Worm (Caenorhabditis elegans) whole organism, young adult: ENCODE results near the gene hpo-9.
A peak's percentile ranks its signal among the peaks of the same experiment; 100 is the strongest.

Experiments
- B0019.2 ChIP-seq: fragments of 200-800 bp; sonication (Bioruptor generic); conservative IDR thresholded peaks from 2 replicates; pipeline ENCODE4 v1.3.6; 2022; ENCODE audit warnings: missing genetic modification reagents, missing genetic modification characterization, missing compliant biosample characterization
- F22D6.2 ChIP-seq: sonication (generic microtip); optimal IDR thresholded peaks from 2 replicates; lab custom pipeline; 2016; ENCODE audit warnings: mild to moderate bottlenecking, missing genetic modification characterization, missing compliant biosample characterization
- F37B4.10 ChIP-seq: fragments of 200-800 bp; sonication (Bioruptor generic); IDR thresholded peaks from 2 replicates; pipeline ENCODE4 v1.3.6; 2022; ENCODE audit warnings: missing genetic modification characterization, missing compliant biosample characterization
- F52B5.7 ChIP-seq: sonication (generic microtip); optimal IDR thresholded peaks from 2 replicates; lab custom pipeline; 2016; ENCODE audit warnings: mild to moderate bottlenecking, missing genetic modification characterization, missing compliant biosample characterization
- F57A8.1 ChIP-seq: fragments of 200-800 bp; sonication (Bioruptor generic); optimal IDR thresholded peaks from 2 replicates; lab custom pipeline; 2018; ENCODE audit warnings: mild to moderate bottlenecking, missing genetic modification characterization, moderate library complexity, missing compliant biosample characterization
- T07F8.4 ChIP-seq: sonication (generic microtip); optimal IDR thresholded peaks from 2 replicates; lab custom pipeline; 2016; ENCODE audit warnings: mild to moderate bottlenecking, missing genetic modification characterization, moderate library complexity, missing compliant biosample characterization
- T26A5.8 ChIP-seq: sonication (generic microtip); optimal IDR thresholded peaks from 2 replicates; lab custom pipeline; 2016; ENCODE audit warnings: missing genetic modification characterization, missing compliant biosample characterization
- Y53F4B.3 ChIP-seq: fragments of 200-800 bp; sonication (Bioruptor generic); IDR thresholded peaks from 2 replicates; pipeline ENCODE4 v1.3.6; 2022; ENCODE audit warnings: missing genetic modification reagents, missing genetic modification characterization, missing compliant biosample characterization
- Y67H2A.10 ChIP-seq: fragments of 200-800 bp; sonication (Bioruptor generic); conservative IDR thresholded peaks from 2 replicates; pipeline ENCODE4 v1.3.6; 2022; ENCODE audit warnings: missing genetic modification reagents, missing genetic modification characterization, missing compliant biosample characterization
- Y79H2A.3 ChIP-seq: fragments of 200-800 bp; sonication (Bioruptor generic); conservative IDR thresholded peaks from 2 replicates; pipeline ENCODE4 v1.3.6; 2022; ENCODE audit warnings: missing genetic modification reagents, missing genetic modification characterization, missing compliant biosample characterization
- ZK185.1 ChIP-seq: sonication (generic microtip); optimal IDR thresholded peaks from 2 replicates; lab custom pipeline; 2016; ENCODE audit warnings: mild to moderate bottlenecking, missing genetic modification characterization, missing compliant biosample characterization; ENCODE audit not compliant: poor library complexity, severe bottlenecking
- akir-1 ChIP-seq: fragments of 200-800 bp; sonication (Bioruptor generic); optimal IDR thresholded peaks from 2 replicates; lab custom pipeline; 2018; ENCODE audit warnings: mild to moderate bottlenecking, missing genetic modification characterization, moderate library complexity, missing compliant biosample characterization
- aptf-3 ChIP-seq: fragments of 200-800 bp; sonication (Bioruptor generic); IDR thresholded peaks from 2 replicates; pipeline ENCODE4 v1.3.6; 2022; ENCODE audit warnings: missing genetic modification characterization, missing compliant biosample characterization
- attf-6 ChIP-seq: fragments of 200-800 bp; sonication (Bioruptor generic); IDR thresholded peaks from 2 replicates; pipeline ENCODE4 v1.3.6; 2022; ENCODE audit warnings: missing genetic modification reagents, missing genetic modification characterization, missing compliant biosample characterization
- bed-2 ChIP-seq: fragments of 200-800 bp; sonication (Bioruptor generic); IDR thresholded peaks from 2 replicates; pipeline ENCODE4 v1.3.6; 2022; ENCODE audit warnings: missing genetic modification reagents, missing genetic modification characterization, missing compliant biosample characterization
- ccch-3 ChIP-seq: fragments of 200-800 bp; sonication (Bioruptor generic); optimal IDR thresholded peaks from 2 replicates; lab custom pipeline; 2018; ENCODE audit warnings: mild to moderate bottlenecking, missing genetic modification characterization, missing compliant biosample characterization
- cebp-2 ChIP-seq: fragments of 200-800 bp; sonication (Bioruptor generic); IDR thresholded peaks from 2 replicates; pipeline ENCODE4 v1.3.6; 2022; ENCODE audit warnings: missing genetic modification characterization, missing compliant biosample characterization
- ceh-27 ChIP-seq: fragments of 200-800 bp; sonication (Bioruptor generic); optimal IDR thresholded peaks from 2 replicates; lab custom pipeline; 2018; ENCODE audit warnings: mild to moderate bottlenecking, missing genetic modification characterization, moderate library complexity, missing compliant biosample characterization
- ceh-40 ChIP-seq: fragments of 200-800 bp; sonication (Bioruptor generic); IDR thresholded peaks from 2 replicates; pipeline ENCODE4 v1.3.6; 2022; ENCODE audit warnings: missing genetic modification characterization, missing compliant biosample characterization
- ceh-58 ChIP-seq: fragments of 200-800 bp; sonication (Bioruptor generic); IDR thresholded peaks from 2 replicates; pipeline ENCODE4 v1.3.6; 2022; ENCODE audit warnings: missing genetic modification characterization, missing compliant biosample characterization
- ceh-79 ChIP-seq: sonication (generic microtip); optimal IDR thresholded peaks from 2 replicates; lab custom pipeline; 2017; ENCODE audit warnings: mild to moderate bottlenecking, missing genetic modification characterization, missing compliant biosample characterization
- chd-7 ChIP-seq: sonication (generic microtip); optimal IDR thresholded peaks from 2 replicates; lab custom pipeline; 2016; ENCODE audit warnings: mild to moderate bottlenecking, missing genetic modification characterization, moderate library complexity, missing compliant biosample characterization
- dpff-1 ChIP-seq: sonication (generic microtip); optimal IDR thresholded peaks from 2 replicates; lab custom pipeline; 2017; ENCODE audit warnings: mild to moderate bottlenecking, missing genetic modification characterization, missing compliant biosample characterization
- egl-44 ChIP-seq: fragments of 200-800 bp; sonication (Bioruptor generic); IDR thresholded peaks from 2 replicates; pipeline ENCODE4 v1.3.6; 2022; ENCODE audit warnings: missing genetic modification reagents, missing genetic modification characterization, missing compliant biosample characterization
- egrh-3 ChIP-seq: fragments of 200-800 bp; sonication (Bioruptor generic); IDR thresholded peaks from 2 replicates; pipeline ENCODE4 v1.3.6; 2022; ENCODE audit warnings: missing genetic modification reagents, missing genetic modification characterization, missing compliant biosample characterization
- fkh-3 ChIP-seq: sonication (generic microtip); optimal IDR thresholded peaks from 2 replicates; lab custom pipeline; 2016; ENCODE audit warnings: mild to moderate bottlenecking, missing genetic modification characterization, missing compliant biosample characterization
- hmg-20 ChIP-seq: fragments of 200-800 bp; sonication (Bioruptor generic); IDR thresholded peaks from 2 replicates; pipeline ENCODE4 v1.3.6; 2022; ENCODE audit warnings: missing genetic modification reagents, missing genetic modification characterization, missing compliant biosample characterization
- hrde-1 ChIP-seq: sonication (generic microtip); optimal IDR thresholded peaks from 2 replicates; lab custom pipeline; 2016; ENCODE audit warnings: missing genetic modification characterization, mild to moderate bottlenecking, missing compliant biosample characterization, moderate library complexity, missing genotype, missing genetic modification reagents, borderline replicate concordance
- let-607 ChIP-seq, 2 experiments: fragments of 200-800 bp in 1 of 2; sonication (Bioruptor generic) in 1 of 2; sonication (generic microtip) in 1 of 2; optimal IDR thresholded peaks; 2 replicates each; lab custom pipeline; 2016 to 2018; ENCODE audit warnings: mild to moderate bottlenecking in 2 of 2, missing compliant biosample characterization in 2 of 2, missing genetic modification characterization in 2 of 2, moderate library complexity in 2 of 2, missing genotype in 1 of 2
- lsl-1 ChIP-seq: fragments of 200-800 bp; sonication (Bioruptor generic); optimal IDR thresholded peaks from 2 replicates; lab custom pipeline; 2018; ENCODE audit warnings: mild to moderate bottlenecking, missing genetic modification characterization, moderate library complexity, missing compliant biosample characterization
- madf-10 ChIP-seq: sonication (generic microtip); optimal IDR thresholded peaks from 2 replicates; lab custom pipeline; 2016; ENCODE audit warnings: mild to moderate bottlenecking, missing genetic modification characterization, missing compliant biosample characterization
- madf-8 ChIP-seq: fragments of 200-800 bp; sonication (Bioruptor generic); conservative IDR thresholded peaks from 2 replicates; pipeline ENCODE4 v1.3.6; 2022; ENCODE audit warnings: missing genetic modification reagents, missing genetic modification characterization, missing compliant biosample characterization
- mcd-1 ChIP-seq: fragments of 200-800 bp; sonication (Bioruptor generic); IDR thresholded peaks from 2 replicates; pipeline ENCODE4 v1.3.6; 2022; ENCODE audit warnings: missing genetic modification reagents, missing genetic modification characterization, missing compliant biosample characterization
- mes-4 ChIP-seq: sonication (generic microtip); optimal IDR thresholded peaks from 2 replicates; lab custom pipeline; 2016; ENCODE audit warnings: missing genotype, missing genetic modification characterization, missing compliant biosample characterization
- nfya-1 ChIP-seq: sonication (generic microtip); optimal IDR thresholded peaks from 2 replicates; lab custom pipeline; 2017; ENCODE audit warnings: antibody characterized with exemption, missing compliant biosample characterization, missing genetic modification characterization, borderline replicate concordance; ENCODE audit not compliant: insufficient read depth
- nhr-120 ChIP-seq: fragments of 200-800 bp; sonication (Bioruptor generic); IDR thresholded peaks from 2 replicates; pipeline ENCODE4 v1.3.6; 2022; ENCODE audit warnings: missing genetic modification characterization, missing compliant biosample characterization
- nhr-27 ChIP-seq: fragments of 200-800 bp; sonication (Bioruptor generic); optimal IDR thresholded peaks from 2 replicates; lab custom pipeline; 2018; ENCODE audit warnings: mild to moderate bottlenecking, missing genetic modification characterization, moderate library complexity, missing compliant biosample characterization
- nhr-80 ChIP-seq: sonication (generic microtip); optimal IDR thresholded peaks from 2 replicates; lab custom pipeline; 2016; ENCODE audit warnings: missing genetic modification characterization, missing compliant biosample characterization
- rcor-1 ChIP-seq: fragments of 200-800 bp; sonication (Bioruptor generic); IDR thresholded peaks from 2 replicates; pipeline ENCODE4 v1.3.6; 2022; ENCODE audit warnings: missing genetic modification reagents, missing genetic modification characterization, missing compliant biosample characterization
- rpc-1 ChIP-seq, 2 experiments: fragments of 150-350 bp in 1 of 2; sonication (generic microtip) in 1 of 2; optimal IDR thresholded peaks; 2 replicates each; lab custom pipeline; 2014 to 2018; ENCODE audit warnings: missing biosample characterization in 1 of 2, missing genetic modification characterization in 1 of 2, missing genetic modification reagents in 1 of 2, missing genotype in 1 of 2
- sdz-38 ChIP-seq: sonication (generic microtip); optimal IDR thresholded peaks from 2 replicates; lab custom pipeline; 2016; ENCODE audit warnings: missing genotype, missing genetic modification characterization, missing compliant biosample characterization
- unc-130 ChIP-seq: sonication (generic microtip); optimal IDR thresholded peaks from 2 replicates; lab custom pipeline; 2016; ENCODE audit warnings: missing genetic modification reagents, missing genetic modification characterization, missing compliant biosample characterization
- ztf-18 ChIP-seq: sonication (generic microtip); optimal IDR thresholded peaks from 2 replicates; lab custom pipeline; 2016; ENCODE audit warnings: missing genotype, mild to moderate bottlenecking, missing genetic modification characterization, missing compliant biosample characterization
- ztf-22 ChIP-seq: fragments of 200-800 bp; sonication (Bioruptor generic); optimal IDR thresholded peaks from 2 replicates; lab custom pipeline; 2018; ENCODE audit warnings: mild to moderate bottlenecking, missing genetic modification characterization, moderate library complexity, missing compliant biosample characterization
- ztf-6 ChIP-seq: fragments of 200-800 bp; sonication (Bioruptor generic); IDR thresholded peaks from 2 replicates; pipeline ENCODE4 v1.3.6; 2022; ENCODE audit warnings: missing genetic modification reagents, missing genetic modification characterization, missing compliant biosample characterization

hpo-9 gene

DNA sequence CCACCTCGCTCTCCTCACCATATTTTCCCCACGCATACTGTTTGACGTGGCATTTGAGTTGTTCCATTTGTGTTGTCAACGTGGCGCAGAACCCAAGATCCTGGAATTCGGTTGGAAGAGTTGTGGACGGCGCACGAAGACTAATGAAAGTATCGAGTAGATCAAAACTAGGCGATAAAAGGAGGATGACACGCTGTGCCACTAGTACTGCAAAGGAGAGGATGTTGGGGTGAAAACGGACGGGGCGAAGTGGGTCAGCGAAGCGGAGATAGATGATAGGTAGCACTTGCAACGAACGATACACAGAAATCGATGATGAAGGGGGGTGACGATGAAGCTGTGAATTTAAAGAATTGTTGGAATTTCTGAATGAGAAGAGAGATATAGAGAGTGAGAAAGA is 10.0 kb upstream of the hpo-9 start, which contains the start of gene C05C8.7 (continued):
- TF ChIP-seq rcor-1 = no peak

DNA sequence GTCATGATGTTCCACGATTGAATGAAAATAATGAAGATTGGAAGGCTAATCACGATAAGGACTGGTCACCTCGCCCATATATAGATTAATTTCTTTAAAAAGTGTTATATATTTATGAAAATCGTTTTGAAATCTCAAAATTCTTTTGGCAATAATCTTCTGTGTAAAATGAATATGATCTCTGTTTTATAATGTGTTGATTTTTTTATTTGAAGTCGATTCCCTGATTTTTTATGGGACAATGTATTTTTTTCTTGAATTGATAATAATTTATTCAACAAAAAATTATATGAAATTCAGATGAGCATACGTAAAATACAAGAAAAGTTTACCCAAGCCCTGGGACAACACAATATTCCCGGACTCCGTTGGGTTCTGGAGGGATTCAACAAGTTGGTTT is 2.5 kb upstream of the hpo-9 start, which contains the start of gene C05C8.1:
TSS of gene C05C8.1 (plus strand) at position 301 of the 400 bp plus-strand sequence.
- TF ChIP-seq T26A5.8 (tag; lab: Kevin White, UChicago) (no peak), madf-8 (GFP tag; lab: Robert Waterston, UW) (no peak), nfya-1 (tag; lab: Kevin White, UChicago) (no peak), ztf-22 (no peak), madf-10 (tag; lab: Kevin White, UChicago) (no peak), ccch-3 (GFP tag; lab: Kevin White, UChicago) (no peak), nhr-27 (tag; lab: Kevin White, UChicago) (no peak), ceh-58 (GFP tag; lab: Robert Waterston, UW) (no peak), akir-1 (GFP tag; lab: Kevin White, UChicago) (no peak), ceh-27 (GFP tag; lab: Kevin White, UChicago) (no peak), hrde-1 (tag; lab: Kevin White, UChicago) (no peak), hmg-20 (no peak), nhr-80 (no peak)

DNA sequence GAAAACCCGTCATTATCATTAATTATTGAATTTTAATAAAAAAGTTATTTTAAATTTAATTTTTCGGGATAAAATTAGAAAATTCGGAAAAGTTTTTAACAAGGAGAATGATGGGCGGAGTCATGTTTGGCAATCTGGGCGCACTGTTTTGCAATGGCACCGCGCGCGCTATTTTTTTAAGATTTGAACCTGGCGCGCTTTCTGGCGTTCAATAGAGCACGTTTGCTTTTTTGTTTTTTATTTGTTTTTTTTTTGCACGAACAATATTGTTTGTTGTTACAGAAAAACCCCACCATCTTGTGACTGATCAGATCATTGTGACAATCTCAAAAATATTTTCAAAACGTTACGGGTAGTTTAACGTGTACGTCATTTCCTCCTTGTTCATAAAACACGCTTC is 203 bp upstream of the hpo-9 start, which contains the start of gene hyls-1:
TSS of gene hyls-1 (plus strand) at position 249 of the 400 bp plus-strand sequence.
- TF ChIP-seq F22D6.2 (no peak), ccch-3 (GFP tag; lab: Kevin White, UChicago) (no peak), F57A8.1 (no peak), egrh-3 (GFP tag; lab: Robert Waterston, UW) (no peak), lsl-1 (GFP tag; lab: Kevin White, UChicago) (peak; percentile 60), T07F8.4 (tag; lab: Kevin White, UChicago) (no peak), chd-7 (no peak), ceh-27 (GFP tag; lab: Kevin White, UChicago) (peak; percentile 33), aptf-3 (GFP tag; lab: Robert Waterston, UW) (no peak), nhr-120 (GFP tag; lab: Robert Waterston, UW) (no peak), B0019.2 (GFP tag; lab: Robert Waterston, UW) (0 out of 2 replicates have a peak, but pooled peaks have one; percentile 12), ceh-79 (tag; lab: Kevin White, UChicago) (no peak), ztf-18 (tag; lab: Kevin White, UChicago) (peak; percentile 53), egl-44 (GFP tag; lab: Robert Waterston, UW) (no peak), mcd-1 (peak; percentile 97), Y79H2A.3 (GFP tag; lab: Robert Waterston, UW) (no peak), F52B5.7 (no peak), F37B4.10 (no peak), let-607 (tag; optimal IDR thresholded peaks at IDR 0.05; lab: Kevin White, UChicago) (no peak), Y67H2A.10 (GFP tag; lab: Robert Waterston, UW) (peak; percentile 55; the same call in 1 of the 2 replicates), mes-4 (tag; lab: Kevin White, UChicago) (no peak), sdz-38 (tag; lab: Kevin White, UChicago) (no peak), fkh-3 (tag; lab: Kevin White, UChicago) (no peak), nfya-1 (tag; lab: Kevin White, UChicago) (no peak), ztf-6 (GFP tag; lab: Robert Waterston, UW) (no peak), cebp-2 (no peak), ztf-22 (no peak), ZK185.1 (peak; percentile 72), Y53F4B.3 (GFP tag; lab: Robert Waterston, UW) (no peak), bed-2 (GFP tag; lab: Robert Waterston, UW) (no peak), nhr-27 (tag; lab: Kevin White, UChicago) (no peak), dpff-1 (no peak), ceh-40 (no peak), unc-130 (GFP tag; lab: Kevin White, UChicago) (peak; percentile 41), rpc-1 (optimal IDR thresholded peaks at IDR 0.05; lab: Kevin White, UChicago) (peak; percentile 31), rpc-1 (tag; optimal IDR thresholded peaks at IDR 0.05; lab: Kevin White, UChicago) (no peak), attf-6 (0 out of 2 replicates have a peak, but pooled peaks have one; percentile 20)
